Worm (Caenorhabditis elegans): ENCODE data around the gene C33D9.13.

DNA sequence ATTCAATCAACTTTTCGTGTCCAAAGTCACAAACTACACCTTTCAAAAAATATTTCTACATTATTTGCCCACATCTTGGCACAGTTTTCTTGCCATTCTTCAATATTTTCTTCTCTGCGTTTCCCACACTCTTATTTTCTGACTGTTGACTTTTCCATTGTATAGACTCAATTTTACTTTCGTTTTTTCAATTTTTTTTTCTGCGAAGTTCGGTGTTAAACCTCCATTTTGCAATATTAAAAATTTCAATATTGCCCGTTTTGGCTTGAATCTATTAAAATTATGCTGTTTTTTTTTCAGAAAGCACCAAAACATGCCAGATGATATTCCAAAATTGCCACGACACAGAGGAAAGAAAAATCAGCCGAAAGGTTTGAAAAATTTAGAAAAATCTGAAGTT is 20.5 kb downstream of the C33D9.13 start, which contains the start of gene cdc-50.B:
- no peak for TF ChIP-seq unc-62 (GFP tag; optimal IDR thresholded peaks at IDR 0.05)
- no peak for TF ChIP-seq bed-1 (GFP tag; IDR thresholded peaks at IDR 0.05)
- no peak for TF ChIP-seq ztf-26 (tag; optimal IDR thresholded peaks at IDR 0.05)
- no peak for TF ChIP-seq F57C9.4 (tag; optimal IDR thresholded peaks at IDR 0.05)
- TF ChIP-seq Y56A3A.18 (GFP tag; IDR thresholded peaks at IDR 0.05) = no peak
- TF ChIP-seq hrde-1 (tag; optimal IDR thresholded peaks at IDR 0.05; ENCODE audit: borderline replicate concordance) = no peak
- TF ChIP-seq snpc-4 (GFP tag; optimal IDR thresholded peaks at IDR 0.05) = no peak
- no peak for TF ChIP-seq snpc-4 (tag; optimal IDR thresholded peaks at IDR 0.05)
- no peak for TF ChIP-seq efl-1 (GFP tag; optimal IDR thresholded peaks at IDR 0.05)
- no peak for TF ChIP-seq hlh-12 (tag; optimal IDR thresholded peaks at IDR 0.05)
- TF ChIP-seq C06A6.2 (GFP tag; conservative IDR thresholded peaks at IDR 0.05) = no peak
- TF ChIP-seq sdz-38 (tag; optimal IDR thresholded peaks at IDR 0.05) = no peak
- no peak for TF ChIP-seq T07F8.4 (tag; optimal IDR thresholded peaks at IDR 0.05)
